Worm (Caenorhabditis elegans): ENCODE data around the gene ZK757.2.

The ZK757.2 gene

ce11 chrIII:9867780-9868503, 10.8 kb downstream of the ZK757.2 start, which contains the start of gene dhhc-4:
Gene dhhc-4, minus strand, starts transcription at chrIII:9867792.
- peak; percentile 66 for TF ChIP-seq mab-5 (tag; optimal IDR thresholded peaks at IDR 0.05)
- no peak for TF ChIP-seq unc-62 (GFP tag; optimal IDR thresholded peaks at IDR 0.05)
- TF ChIP-seq ceh-82 (tag; optimal IDR thresholded peaks at IDR 0.05), result no peak
- TF ChIP-seq zag-1 (tag; optimal IDR thresholded peaks at IDR 0.05), result no peak
- TF ChIP-seq peb-1 (tag; optimal IDR thresholded peaks at IDR 0.05), result no peak
- peak; percentile 22 for TF ChIP-seq ztf-4 (tag; optimal IDR thresholded peaks at IDR 0.05)
- TF ChIP-seq sma-3 (GFP tag; optimal IDR thresholded peaks at IDR 0.05), result peak; percentile 71
- peak; percentile 53 for TF ChIP-seq dmd-4 (tag; optimal IDR thresholded peaks at IDR 0.05)
- no peak for TF ChIP-seq nhr-23 (tag; optimal IDR thresholded peaks at IDR 0.05)
- TF ChIP-seq crh-2 (tag; optimal IDR thresholded peaks at IDR 0.05), result peak; percentile 5
- TF ChIP-seq unc-55 (GFP tag; optimal IDR thresholded peaks at IDR 0.05), result peak; percentile 80
- peak; percentile 56 for TF ChIP-seq lin-13 (GFP tag; optimal IDR thresholded peaks at IDR 0.05)
- no peak for TF ChIP-seq nhr-25 (tag; optimal IDR thresholded peaks at IDR 0.05)
- TF ChIP-seq gmeb-1 (tag; optimal IDR thresholded peaks at IDR 0.05), result peak; percentile 94
- no peak for TF ChIP-seq nhr-129 (tag; optimal IDR thresholded peaks at IDR 0.05)
- TF ChIP-seq sma-9 (GFP tag; optimal IDR thresholded peaks at IDR 0.05), result peak; percentile 81
- TF ChIP-seq sma-9 (tag; optimal IDR thresholded peaks at IDR 0.05), result no peak
- TF ChIP-seq nhr-10 (tag; optimal IDR thresholded peaks at IDR 0.05), result no peak
- peak; percentile 89 for TF ChIP-seq fos-1 (tag; optimal IDR thresholded peaks at IDR 0.05)
- no peak for TF ChIP-seq elt-3 (tag; optimal IDR thresholded peaks at IDR 0.05)
- TF ChIP-seq lin-39 (tag; optimal IDR thresholded peaks at IDR 0.05), result no peak
- no peak for TF ChIP-seq mbf-1 (tag; optimal IDR thresholded peaks at IDR 0.05)
- no peak for TF ChIP-seq elt-1 (tag; optimal IDR thresholded peaks at IDR 0.05)
- no peak for TF ChIP-seq ZK546.5 (tag; optimal IDR thresholded peaks at IDR 0.05)
- TF ChIP-seq unc-39 (tag; optimal IDR thresholded peaks at IDR 0.05), result no peak
- peak; percentile 69 for TF ChIP-seq blmp-1 (tag; optimal IDR thresholded peaks at IDR 0.05; ENCODE audit: insufficient read depth)
- TF ChIP-seq Y55F3AM.14 (GFP tag; optimal IDR thresholded peaks at IDR 0.05), result no peak
- TF ChIP-seq sem-4 (tag; optimal IDR thresholded peaks at IDR 0.05), result no peak
- TF ChIP-seq lin-11 (tag; optimal IDR thresholded peaks at IDR 0.05), result no peak
- no peak for TF ChIP-seq ztf-11 (tag; optimal IDR thresholded peaks at IDR 0.05)
- TF ChIP-seq nhr-11 (tag; optimal IDR thresholded peaks at IDR 0.05), result no peak
- peak; percentile 46 for TF ChIP-seq C34F6.9 (tag; optimal IDR thresholded peaks at IDR 0.05)
- TF ChIP-seq F13H6.1 (tag; optimal IDR thresholded peaks at IDR 0.05), result peak; percentile 80
- TF ChIP-seq nhr-77 (tag; optimal IDR thresholded peaks at IDR 0.05), result no peak
- TF ChIP-seq nhr-237 (tag; optimal IDR thresholded peaks at IDR 0.05), result no peak
- no peak for TF ChIP-seq ama-1 (optimal IDR thresholded peaks at IDR 0.05)
- TF ChIP-seq ztf-1 (GFP tag; conservative IDR thresholded peaks at IDR 0.05), result no peak
- TF ChIP-seq aly-2 (tag; optimal IDR thresholded peaks at IDR 0.05), result no peak
- no peak for TF ChIP-seq nhr-12 (tag; optimal IDR thresholded peaks at IDR 0.05)
- peak; percentile 25 for TF ChIP-seq snpc-4 (tag; optimal IDR thresholded peaks at IDR 0.05)
- peak; percentile 51 for TF ChIP-seq nhr-21 (tag; optimal IDR thresholded peaks at IDR 0.05)
- TF ChIP-seq R02D3.7 (tag; optimal IDR thresholded peaks at IDR 0.05), result no peak
- TF ChIP-seq alr-1 (tag; optimal IDR thresholded peaks at IDR 0.05), result no peak
- no peak for TF ChIP-seq ceh-16 (tag; optimal IDR thresholded peaks at IDR 0.05)
- TF ChIP-seq lsy-2 (tag; optimal IDR thresholded peaks at IDR 0.05), result peak; percentile 52 to 81

DNA sequence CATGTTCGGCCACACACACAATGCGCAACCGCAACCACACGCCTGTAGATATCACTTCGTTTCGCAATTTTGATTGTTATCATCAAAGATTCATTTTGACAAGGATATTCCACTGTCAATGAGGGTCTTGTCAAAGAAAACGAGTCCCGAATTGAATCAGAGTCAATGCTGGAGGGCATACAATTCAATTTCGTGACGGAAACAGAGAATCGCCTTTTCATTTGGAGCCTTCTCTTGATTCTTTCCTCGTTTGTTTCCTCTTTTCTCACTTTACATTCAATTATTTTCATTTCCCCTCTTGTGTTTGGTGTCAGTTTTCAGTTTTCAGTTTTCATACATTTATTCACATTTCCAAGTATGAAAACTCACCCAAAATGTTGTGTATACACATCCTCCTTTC, 11.4 kb downstream of the ZK757.2 start:
- TF ChIP-seq nhr-12 (tag; optimal IDR thresholded peaks at IDR 0.05) (no peak), sma-3 (GFP tag; optimal IDR thresholded peaks at IDR 0.05) (peak; percentile 13), nhr-77 (tag; optimal IDR thresholded peaks at IDR 0.05) (no peak), gmeb-1 (tag; optimal IDR thresholded peaks at IDR 0.05) (no peak), lsy-2 (tag; optimal IDR thresholded peaks at IDR 0.05) (no peak)
